Fruit fly (Drosophila melanogaster) whole organism, adult: ENCODE data around the gene CG13244.

Experiments
- CG11617 ChIP-seq: fragments of 200-800 bp; sonication (Bioruptor generic); optimal IDR thresholded peaks from 2 replicates; lab custom pipeline; 2017; ENCODE audit warnings: mild to moderate bottlenecking, missing biosample characterization, missing genetic modification reagents, missing genetic modification characterization
- CG14711 ChIP-seq: fragments of 200-800 bp; sonication (Bioruptor generic); optimal IDR thresholded peaks from 2 replicates; lab custom pipeline; 2018; ENCODE audit warnings: missing biosample characterization, mild to moderate bottlenecking, missing genetic modification characterization, moderate library complexity
- CG33017 ChIP-seq: fragments of 200-800 bp; sonication (Bioruptor generic); optimal IDR thresholded peaks from 2 replicates; lab custom pipeline; 2018; ENCODE audit warnings: missing biosample characterization, mild to moderate bottlenecking, missing genetic modification characterization, moderate library complexity
- CG7045 ChIP-seq: fragments of 200-800 bp; sonication (Bioruptor generic); optimal IDR thresholded peaks from 2 replicates; lab custom pipeline; 2017; ENCODE audit warnings: missing biosample characterization, mild to moderate bottlenecking, missing genetic modification characterization
- CG7101 ChIP-seq: fragments of 200-800 bp; sonication (Bioruptor generic); optimal IDR thresholded peaks from 2 replicates; lab custom pipeline; 2018; ENCODE audit warnings: missing biosample characterization, mild to moderate bottlenecking, missing genetic modification characterization, moderate library complexity
- Crg-1 ChIP-seq: fragments of 200-800 bp; sonication (Bioruptor generic); optimal IDR thresholded peaks from 2 replicates; lab custom pipeline; 2016; ENCODE audit warnings: missing biosample characterization, missing genetic modification characterization
- Hr96 ChIP-seq: fragments of 200-800 bp; sonication (Bioruptor generic); optimal IDR thresholded peaks from 2 replicates; lab custom pipeline; 2016; ENCODE audit warnings: missing biosample characterization, missing genetic modification characterization
- Mnt ChIP-seq: fragments of 200-800 bp; sonication (Bioruptor generic); optimal IDR thresholded peaks from 2 replicates; lab custom pipeline; 2016; ENCODE audit warnings: missing biosample characterization, mild to moderate bottlenecking, missing genetic modification characterization
- bab1 ChIP-seq: fragments of 200-800 bp; sonication (Bioruptor generic); optimal IDR thresholded peaks from 3 replicates; lab custom pipeline; 2019; ENCODE audit warnings: missing biosample characterization, mild to moderate bottlenecking, missing genetic modification characterization, moderate library complexity
- cic ChIP-seq: fragments of 200-800 bp; sonication (Bioruptor generic); optimal IDR thresholded peaks from 2 replicates; lab custom pipeline; 2017; ENCODE audit warnings: missing biosample characterization, mild to moderate bottlenecking, missing genetic modification characterization, moderate library complexity
- ovo ChIP-seq: fragments of 200-800 bp; sonication (Bioruptor generic); optimal IDR thresholded peaks from 2 replicates; lab custom pipeline; 2016; ENCODE audit warnings: missing biosample characterization, missing genetic modification characterization
- pad ChIP-seq: fragments of 200-800 bp; sonication (Bioruptor generic); optimal IDR thresholded peaks from 3 replicates; lab custom pipeline; 2017; ENCODE audit warnings: missing biosample characterization, missing genetic modification characterization, mild to moderate bottlenecking, moderate library complexity, missing genetic modification reagents

- no peak for TF ChIP-seq Mnt (GFP tag; lab: Kevin White, UChicago)
- TF ChIP-seq CG7045 (GFP tag; lab: Kevin White, UChicago): no peak
- no peak for TF ChIP-seq pad (GFP tag; lab: Kevin White, UChicago)
- TF ChIP-seq ovo (GFP tag; lab: Kevin White, UChicago): no peak
- TF ChIP-seq cic: no peak
- TF ChIP-seq bab1 (GFP tag; lab: Kevin White, UChicago): no peak
- no peak for TF ChIP-seq Crg-1 (GFP tag; lab: Kevin White, UChicago)
- TF ChIP-seq CG33017: no peak
- no peak for TF ChIP-seq CG14711 (tag; lab: Kevin White, UChicago)
- TF ChIP-seq CG7101: no peak
- no peak for TF ChIP-seq CG11617 (GFP tag; lab: Kevin White, UChicago)
- TF ChIP-seq Hr96 (GFP tag; lab: Kevin White, UChicago): no peak
These were observed 40.9 kb downstream of the CG13244 start, which contains the start of gene CG18063 for dm6 chr2L:15957558-15957957.
